Worm (Caenorhabditis elegans) whole organism, L4 larva: Measurements from ENCODE around the gene melo-3.
A peak's percentile ranks its signal among the peaks of the same experiment; 100 is the strongest.

Source experiments
- F10B5.3 ChIP-seq: sonication (generic microtip); optimal IDR thresholded peaks from 2 replicates; lab custom pipeline; 2016; ENCODE audit warnings: mild to moderate bottlenecking, missing genetic modification characterization, missing compliant biosample characterization
- F26F4.8 ChIP-seq: fragments of 200-800 bp; sonication (Bioruptor generic); conservative IDR thresholded peaks from 2 replicates; pipeline ENCODE4 v1.3.6; 2022; ENCODE audit warnings: missing genetic modification characterization, missing compliant biosample characterization
- F44E2.7 ChIP-seq: fragments of 200-800 bp; sonication (Bioruptor generic); IDR thresholded peaks from 2 replicates; pipeline ENCODE4 v2.1.2; 2022; ENCODE audit warnings: missing genetic modification characterization, missing compliant biosample characterization
- F49E8.2 ChIP-seq: sonication (generic microtip); optimal IDR thresholded peaks from 2 replicates; lab custom pipeline; 2016; ENCODE audit warnings: missing compliant biosample characterization, mild to moderate bottlenecking, missing genetic modification characterization, borderline replicate concordance
- R02D3.7 ChIP-seq: fragments of 150-350 bp; sonication (generic microtip); optimal IDR thresholded peaks from 3 replicates; lab custom pipeline; 2014; ENCODE audit warnings: missing biosample characterization, missing genetic modification characterization
- T20F7.1 ChIP-seq: fragments of 200-800 bp; sonication (Bioruptor generic); optimal IDR thresholded peaks from 2 replicates; lab custom pipeline; 2018; ENCODE audit warnings: mild to moderate bottlenecking, missing genetic modification characterization, missing compliant biosample characterization
- T26A8.4 ChIP-seq: fragments of 200-800 bp; sonication (Bioruptor generic); IDR thresholded peaks from 2 replicates; pipeline ENCODE4 v1.3.6; 2022; ENCODE audit warnings: missing genetic modification characterization, missing compliant biosample characterization
- Y5F2A.4 ChIP-seq: fragments of 200-800 bp; sonication (Bioruptor generic); optimal IDR thresholded peaks from 2 replicates; lab custom pipeline; 2018; ENCODE audit warnings: mild to moderate bottlenecking, missing genetic modification characterization, missing compliant biosample characterization
- Y75B8A.6 ChIP-seq: fragments of 200-800 bp; sonication (Bioruptor generic); IDR thresholded peaks from 2 replicates; pipeline ENCODE4 v1.3.6; 2022; ENCODE audit warnings: missing genetic modification reagents, missing genetic modification characterization, missing compliant biosample characterization
- aha-1 ChIP-seq: fragments of 150-350 bp; peaks from one replicate; lab custom pipeline; 2014; ENCODE audit warnings: missing biosample characterization, missing genetic modification characterization
- attf-4 ChIP-seq: sonication (generic microtip); optimal IDR thresholded peaks from 3 replicates; lab custom pipeline; 2017; ENCODE audit warnings: missing biosample characterization, missing genetic modification characterization
- ceh-20 ChIP-seq: fragments of 200-800 bp; sonication (Bioruptor generic); IDR thresholded peaks from 2 replicates; pipeline ENCODE4 v1.3.6; 2022; ENCODE audit warnings: missing genetic modification reagents, missing genetic modification characterization, missing compliant biosample characterization
- ceh-32 ChIP-seq: sonication (generic microtip); optimal IDR thresholded peaks from 2 replicates; lab custom pipeline; 2016; ENCODE audit warnings: mild to moderate bottlenecking, missing genetic modification characterization, missing compliant biosample characterization; ENCODE audit not compliant: poor library complexity
- ceh-82 ChIP-seq: sonication (generic microtip); optimal IDR thresholded peaks from 2 replicates; lab custom pipeline; 2017; ENCODE audit warnings: missing biosample characterization, missing genetic modification characterization
- ces-1 ChIP-seq: fragments of 150-350 bp; sonication (generic microtip); optimal IDR thresholded peaks from 4 replicates; lab custom pipeline; 2014; ENCODE audit warnings: missing biosample characterization, missing genetic modification reagents, missing genetic modification characterization
- daf-12 ChIP-seq: fragments of 150-350 bp; optimal IDR thresholded peaks from 2 replicates; lab custom pipeline; 2014; ENCODE audit warnings: missing biosample characterization, missing genetic modification reagents, missing genetic modification characterization
- daf-19 ChIP-seq: fragments of 200-800 bp; sonication (Bioruptor generic); conservative IDR thresholded peaks from 2 replicates; pipeline ENCODE4 v1.3.6; 2022; ENCODE audit warnings: missing genetic modification characterization, missing compliant biosample characterization
- daf-8 ChIP-seq: fragments of 200-800 bp; sonication (Bioruptor generic); IDR thresholded peaks from 2 replicates; pipeline ENCODE4 v1.3.6; 2022; ENCODE audit warnings: missing genetic modification characterization, missing compliant biosample characterization
- dmd-6 ChIP-seq: fragments of 200-800 bp; sonication (Bioruptor generic); IDR thresholded peaks from 2 replicates; pipeline ENCODE4 v1.3.6; 2022; ENCODE audit warnings: missing genetic modification reagents, missing genetic modification characterization, missing compliant biosample characterization
- dmd-8 ChIP-seq: fragments of 200-800 bp; sonication (Bioruptor generic); IDR thresholded peaks from 2 replicates; pipeline ENCODE4 v1.3.6; 2022; ENCODE audit warnings: missing genetic modification characterization, missing compliant biosample characterization
- duxl-1 ChIP-seq: sonication (generic microtip); optimal IDR thresholded peaks from 2 replicates; lab custom pipeline; 2016; ENCODE audit warnings: mild to moderate bottlenecking, missing genetic modification characterization, moderate library complexity, missing compliant biosample characterization; ENCODE audit not compliant: poor library complexity
- egl-27 ChIP-seq: sonication (generic microtip); optimal IDR thresholded peaks from 3 replicates; lab custom pipeline; 2017; ENCODE audit warnings: missing biosample characterization, missing genetic modification reagents, missing genetic modification characterization
- fos-1 ChIP-seq: fragments of 150-350 bp; optimal IDR thresholded peaks from 2 replicates; lab custom pipeline; 2014; ENCODE audit warnings: missing biosample characterization, missing genetic modification characterization
- hmg-1.1 ChIP-seq: fragments of 200-800 bp; sonication (Bioruptor generic); IDR thresholded peaks from 2 replicates; pipeline ENCODE4 v1.3.6; 2022; ENCODE audit warnings: missing genetic modification reagents, missing genetic modification characterization, missing compliant biosample characterization
- jun-1 ChIP-seq: fragments of 150-350 bp; optimal IDR thresholded peaks from 2 replicates; lab custom pipeline; 2014; ENCODE audit warnings: missing biosample characterization, missing genetic modification reagents, missing genetic modification characterization
- lin-1 ChIP-seq: fragments of 200-800 bp; sonication (Bioruptor generic); IDR thresholded peaks from 2 replicates; pipeline ENCODE4 v1.3.6; 2022; ENCODE audit warnings: missing genetic modification reagents, missing genetic modification characterization, missing compliant biosample characterization
- lin-13 ChIP-seq: fragments of 150-350 bp; optimal IDR thresholded peaks from 2 replicates; lab custom pipeline; 2014; ENCODE audit warnings: missing biosample characterization, missing genetic modification reagents, missing genetic modification characterization
- lin-15B ChIP-seq: fragments of 150-350 bp; sonication (generic microtip); optimal IDR thresholded peaks from 3 replicates; lab custom pipeline; 2014; ENCODE audit warnings: missing biosample characterization, missing genetic modification characterization
- lin-29 ChIP-seq: fragments of 200-800 bp; sonication (Bioruptor generic); IDR thresholded peaks from 2 replicates; pipeline ENCODE4 v1.3.6; 2022; ENCODE audit warnings: missing genetic modification reagents, missing genetic modification characterization, missing compliant biosample characterization
- lin-38 ChIP-seq: fragments of 200-800 bp; sonication (Bioruptor generic); IDR thresholded peaks from 2 replicates; pipeline ENCODE4 v1.3.6; 2022; ENCODE audit warnings: missing genetic modification reagents, missing genetic modification characterization, missing compliant biosample characterization
- madf-9 ChIP-seq: fragments of 200-800 bp; sonication (Bioruptor generic); conservative IDR thresholded peaks from 2 replicates; pipeline ENCODE4 v1.3.6; 2022; ENCODE audit warnings: missing genetic modification reagents, missing genetic modification characterization, missing compliant biosample characterization
- mep-1 ChIP-seq: fragments of 150-350 bp; sonication (generic microtip); optimal IDR thresholded peaks from 3 replicates; lab custom pipeline; 2014; ENCODE audit warnings: missing biosample characterization, missing genetic modification characterization
- nhr-10 ChIP-seq: fragments of 150-350 bp; optimal IDR thresholded peaks from 2 replicates; lab custom pipeline; 2014; ENCODE audit warnings: missing biosample characterization, missing genetic modification characterization
- nhr-25 ChIP-seq: sonication (generic microtip); optimal IDR thresholded peaks from 2 replicates; lab custom pipeline; 2017; ENCODE audit warnings: missing genetic modification characterization, mild to moderate bottlenecking, missing compliant biosample characterization, antibody characterized with exemption, moderate library complexity, borderline replicate concordance; ENCODE audit not compliant: insufficient read depth
- nhr-6 ChIP-seq: fragments of 150-350 bp; optimal IDR thresholded peaks from 2 replicates; lab custom pipeline; 2014; ENCODE audit warnings: missing biosample characterization, missing genetic modification characterization
- nhr-77 ChIP-seq: fragments of 150-350 bp; optimal IDR thresholded peaks from 2 replicates; lab custom pipeline; 2014; ENCODE audit warnings: missing biosample characterization, missing genetic modification characterization
- pqm-1 ChIP-seq: sonication (generic microtip); optimal IDR thresholded peaks from 2 replicates; lab custom pipeline; 2017; ENCODE audit warnings: missing biosample characterization, missing genetic modification characterization
- rbr-2 ChIP-seq: sonication (generic microtip); optimal IDR thresholded peaks from 2 replicates; lab custom pipeline; 2016; ENCODE audit warnings: missing genotype, missing genetic modification characterization, missing compliant biosample characterization
- saeg-2 ChIP-seq: fragments of 200-800 bp; sonication (Bioruptor generic); IDR thresholded peaks from 2 replicates; pipeline ENCODE4 v1.3.6; 2022; ENCODE audit warnings: missing genetic modification reagents, missing genetic modification characterization, missing compliant biosample characterization
- sdz-12 ChIP-seq: fragments of 200-800 bp; sonication (Bioruptor generic); optimal IDR thresholded peaks from 2 replicates; lab custom pipeline; 2018; ENCODE audit warnings: mild to moderate bottlenecking, missing genetic modification characterization, missing compliant biosample characterization
- set-16 ChIP-seq: fragments of 200-800 bp; sonication (Bioruptor generic); IDR thresholded peaks from 2 replicates; pipeline ENCODE4 v1.3.6; 2022; ENCODE audit warnings: missing genetic modification reagents, missing genetic modification characterization, missing compliant biosample characterization
- skn-1 ChIP-seq: fragments of 150-350 bp; optimal IDR thresholded peaks from 2 replicates; lab custom pipeline; 2014; ENCODE audit warnings: missing biosample characterization, missing genetic modification characterization
- snpc-4 ChIP-seq: fragments of 150-350 bp; optimal IDR thresholded peaks from 2 replicates; lab custom pipeline; 2014; ENCODE audit warnings: missing biosample characterization, missing genetic modification characterization
- spr-1 ChIP-seq: sonication (generic microtip); optimal IDR thresholded peaks from 2 replicates; lab custom pipeline; 2016; ENCODE audit warnings: mild to moderate bottlenecking, missing genetic modification characterization, missing compliant biosample characterization
- spr-3 ChIP-seq: fragments of 200-800 bp; sonication (Bioruptor generic); optimal IDR thresholded peaks from 2 replicates; lab custom pipeline; 2018; ENCODE audit warnings: mild to moderate bottlenecking, missing genetic modification characterization, missing compliant biosample characterization
- unc-62 ChIP-seq, 3 experiments: fragments of 150-350 bp in 1 of 3; sonication (generic microtip); optimal IDR thresholded peaks in 2 of 3; peaks in 1 of 3; 1 replicate in 1 of 3; 2 replicates in 2 of 3; lab custom pipeline; 2014 to 2017; ENCODE audit warnings: missing biosample characterization in 3 of 3, missing genetic modification characterization in 3 of 3, missing genetic modification reagents in 3 of 3, missing genotype in 1 of 3
- vab-7 ChIP-seq: fragments of 200-800 bp; sonication (Bioruptor generic); IDR thresholded peaks from 2 replicates; pipeline ENCODE4 v1.3.6; 2022; ENCODE audit warnings: missing genetic modification reagents, missing genetic modification characterization, missing compliant biosample characterization
- zfp-2 ChIP-seq: sonication (generic microtip); optimal IDR thresholded peaks from 2 replicates; lab custom pipeline; 2016; ENCODE audit warnings: mild to moderate bottlenecking, missing genetic modification characterization, missing compliant biosample characterization
- zip-2 ChIP-seq: fragments of 150-350 bp; optimal IDR thresholded peaks from 2 replicates; lab custom pipeline; 2014; ENCODE audit warnings: missing biosample characterization, missing genetic modification characterization
- ztf-11 ChIP-seq: fragments of 150-350 bp; optimal IDR thresholded peaks from 2 replicates; lab custom pipeline; 2014; ENCODE audit warnings: missing biosample characterization, missing genetic modification characterization

The melo-3 gene

DNA sequence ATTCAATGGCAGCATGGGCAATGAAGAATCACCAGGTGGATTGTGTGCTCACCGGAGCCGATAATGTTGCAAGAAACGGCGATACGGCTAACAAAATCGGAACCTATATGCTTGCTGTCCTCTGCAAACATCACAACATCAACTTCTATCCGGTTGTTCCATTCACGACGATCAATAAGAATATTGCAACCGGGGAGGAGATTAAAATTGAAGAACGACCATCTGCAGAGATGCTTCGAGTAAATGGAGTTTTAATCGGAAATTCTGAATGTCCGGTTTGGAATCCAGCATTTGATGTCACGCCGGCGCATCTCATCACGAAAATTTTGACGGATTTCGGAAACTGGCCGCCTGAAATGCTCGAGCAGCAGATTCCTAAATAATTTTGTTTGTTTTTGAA, 47.0 kb upstream of the melo-3 start (continued):
- 0 out of 2 replicates have a peak, but pooled peaks have one; percentile 21 for TF ChIP-seq Y75B8A.6
- TF ChIP-seq egl-27 (tag; lab: Kevin White, UChicago) = no peak
- TF ChIP-seq spr-3 (GFP tag; lab: Kevin White, UChicago) = no peak
- TF ChIP-seq rbr-2 (tag; lab: Kevin White, UChicago) = no peak
- no peak for TF ChIP-seq ceh-32
- no peak for TF ChIP-seq daf-8 (GFP tag; lab: Robert Waterston, UW)
- TF ChIP-seq zfp-2 (tag; lab: Kevin White, UChicago) = no peak
- peak; percentile 35 for TF ChIP-seq lin-13 (GFP tag; lab: Kevin White, UChicago)
- no peak for TF ChIP-seq ceh-20 (GFP tag; lab: Robert Waterston, UW)
- TF ChIP-seq R02D3.7 (tag; lab: Kevin White, UChicago) = no peak
- TF ChIP-seq fos-1 (tag; lab: Kevin White, UChicago) = no peak
- TF ChIP-seq unc-62 (GFP tag; optimal IDR thresholded peaks at IDR 0.05 in 1 of 2; lab: Kevin White, UChicago) = no peak
- no peak for TF ChIP-seq unc-62 (tag; optimal IDR thresholded peaks at IDR 0.05; lab: Kevin White, UChicago)
- TF ChIP-seq F10B5.3 (tag; lab: Kevin White, UChicago) = no peak
- TF ChIP-seq snpc-4 (tag; lab: Kevin White, UChicago) = no peak
- TF ChIP-seq sdz-12 (GFP tag; lab: Kevin White, UChicago) = no peak
- TF ChIP-seq daf-19 (GFP tag; lab: Robert Waterston, UW) = no peak
- no peak for TF ChIP-seq saeg-2 (GFP tag; lab: Robert Waterston, UW)
- TF ChIP-seq jun-1 (tag; lab: Kevin White, UChicago) = no peak
- TF ChIP-seq F44E2.7 = no peak

DNA sequence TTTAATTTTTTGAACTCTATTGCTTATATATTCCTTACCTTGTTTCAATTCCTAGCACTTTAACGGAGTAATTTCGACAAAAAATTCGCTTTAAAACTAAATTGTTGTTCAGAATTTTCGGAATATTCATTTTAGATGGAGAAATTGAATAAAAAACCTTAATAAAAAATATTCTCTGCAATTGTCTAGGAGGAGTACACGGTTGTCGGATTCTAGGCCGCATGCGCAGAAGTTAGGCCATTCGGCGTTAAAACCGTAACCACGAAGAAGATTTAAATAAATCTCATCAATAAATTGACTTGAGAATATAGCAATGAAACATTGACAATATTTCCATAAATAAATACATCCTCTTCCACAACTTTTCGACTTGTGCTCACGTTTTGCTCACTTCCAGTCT, 45.6 kb upstream of the melo-3 start, which contains the start of the genes C01G10.10 and C01G10.9:
Gene C01G10.10 (minus strand): TSS at position 151 of the 400 bp plus-strand sequence.
Gene C01G10.9 (plus strand): TSS at position 240 of the 400 bp plus-strand sequence.
- TF ChIP-seq jun-1 (tag; lab: Kevin White, UChicago) (no peak), lin-29 (GFP tag; lab: Robert Waterston, UW) (no peak), lin-15B (tag; lab: Kevin White, UChicago) (no peak), hmg-1.1 (no peak), dmd-6 (GFP tag; lab: Robert Waterston, UW) (peak; percentile 64), Y75B8A.6 (no peak), unc-62 (GFP tag; optimal IDR thresholded peaks at IDR 0.05 in 1 of 2; lab: Kevin White, UChicago) (no peak), unc-62 (tag; optimal IDR thresholded peaks at IDR 0.05; lab: Kevin White, UChicago) (no peak), daf-12 (no peak), lin-38 (GFP tag; lab: Robert Waterston, UW) (peak; percentile 74), ceh-32 (no peak), lin-13 (GFP tag; lab: Kevin White, UChicago) (peak; percentile 49), vab-7 (GFP tag; lab: Robert Waterston, UW) (no peak), ces-1 (GFP tag; lab: Kevin White, UChicago) (no peak), duxl-1 (peak; percentile 71), nhr-6 (tag; lab: Kevin White, UChicago) (peak; percentile 69), T26A8.4 (GFP tag; lab: Robert Waterston, UW) (no peak), T20F7.1 (GFP tag; lab: Kevin White, UChicago) (peak; percentile 33), nhr-25 (tag; lab: Kevin White, UChicago) (no peak), pqm-1 (tag; lab: Kevin White, UChicago) (no peak), mep-1 (tag; lab: Kevin White, UChicago) (peak; percentile 48), Y5F2A.4 (GFP tag; lab: Kevin White, UChicago) (no peak), snpc-4 (tag; lab: Kevin White, UChicago) (no peak), ceh-82 (no peak), nhr-77 (no peak), skn-1 (no peak), lin-1 (GFP tag; lab: Robert Waterston, UW) (no peak), ztf-11 (tag; lab: Kevin White, UChicago) (no peak), dmd-8 (GFP tag; lab: Robert Waterston, UW) (no peak), set-16 (GFP tag; lab: Robert Waterston, UW) (no peak), aha-1 (tag; lab: Kevin White, UChicago) (peak; percentile 31), fos-1 (tag; lab: Kevin White, UChicago) (no peak), attf-4 (tag; lab: Kevin White, UChicago) (no peak), spr-1 (tag; lab: Kevin White, UChicago) (peak; percentile 31), nhr-10 (tag; lab: Kevin White, UChicago) (no peak), zip-2 (tag; lab: Kevin White, UChicago) (no peak), madf-9 (0 out of 2 replicates have a peak, but pooled peaks have one; percentile 24), F49E8.2 (peak; percentile 1), F26F4.8 (GFP tag; lab: Robert Waterston, UW) (no peak)
